Fruit fly (Drosophila melanogaster): ENCODE data around the gene Ndc80.

The Ndc80 gene

DNA sequence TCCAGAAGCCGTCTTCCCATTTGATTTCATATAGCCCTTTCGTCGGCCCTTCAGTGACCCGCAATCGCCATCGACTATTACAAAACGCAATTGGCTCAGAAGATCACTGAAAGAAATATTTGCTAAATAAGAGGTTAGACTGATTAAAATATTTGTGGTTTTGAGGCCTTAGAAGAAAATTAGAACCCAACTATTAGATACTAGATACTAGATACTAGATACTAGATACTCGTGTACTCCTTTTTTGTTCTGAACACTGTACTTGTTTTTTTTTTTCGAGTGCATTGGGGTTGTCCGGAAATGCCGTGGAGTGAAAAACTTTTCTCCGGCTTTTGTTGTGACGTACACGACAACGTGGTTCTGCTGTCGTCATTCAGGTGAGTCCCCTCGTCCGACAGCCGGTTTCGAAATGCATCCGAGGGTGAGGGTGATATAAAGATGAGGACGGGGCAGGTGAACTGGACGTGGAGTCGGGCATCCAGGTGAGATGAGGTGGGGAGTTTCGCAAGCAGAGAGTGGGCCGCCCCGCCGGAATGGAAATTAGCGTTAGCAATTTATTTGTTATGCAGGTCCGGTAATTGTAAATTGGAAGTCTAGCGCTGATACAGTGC is 18.5 kb upstream of the Ndc80 start (continued):
- TF ChIP-seq CG7368 (GFP tag; optimal IDR thresholded peaks at IDR 0.05): no peak
- no peak for TF ChIP-seq Eip93F (GFP tag; optimal IDR thresholded peaks at IDR 0.05)
- peak; percentile 34 for TF ChIP-seq CG8632 (GFP tag; optimal IDR thresholded peaks at IDR 0.05)
- peak; percentile 23 for TF ChIP-seq Smox (GFP tag; optimal IDR thresholded peaks at IDR 0.05)
- peak; percentile 62 for TF ChIP-seq lz (GFP tag; optimal IDR thresholded peaks at IDR 0.05)
- TF ChIP-seq Sox15 (GFP tag; optimal IDR thresholded peaks at IDR 0.05): peak; percentile 8
- TF ChIP-seq CG8319 (GFP tag; optimal IDR thresholded peaks at IDR 0.05): peak; percentile 17
- no peak for TF ChIP-seq fd85E (GFP tag; optimal IDR thresholded peaks at IDR 0.05)
- TF ChIP-seq CG6163 (GFP tag; IDR thresholded peaks at IDR 0.05): 0 out of 3 replicates have a peak, but pooled peaks have one; percentile 31
- TF ChIP-seq CG6792 (GFP tag; optimal IDR thresholded peaks at IDR 0.05): peak; percentile 52
- TF ChIP-seq Hr4 (GFP tag; optimal IDR thresholded peaks at IDR 0.05): peak; percentile 28
- TF ChIP-seq CG34406 (GFP tag; optimal IDR thresholded peaks at IDR 0.05): peak; percentile 41
- TF ChIP-seq CG10669 (GFP tag; optimal IDR thresholded peaks at IDR 0.05): no peak
- TF ChIP-seq CG11762 (GFP tag; optimal IDR thresholded peaks at IDR 0.05; ENCODE audit: insufficient read depth): peak; percentile 2
- no peak for TF ChIP-seq dac (GFP tag; optimal IDR thresholded peaks at IDR 0.05)
- TF ChIP-seq fd59A (GFP tag; optimal IDR thresholded peaks at IDR 0.05): no peak
- peak; percentile 54 for TF ChIP-seq pdm3 (GFP tag; optimal IDR thresholded peaks at IDR 0.05)
- no peak for TF ChIP-seq CG4318 (GFP tag; optimal IDR thresholded peaks at IDR 0.05)

DNA sequence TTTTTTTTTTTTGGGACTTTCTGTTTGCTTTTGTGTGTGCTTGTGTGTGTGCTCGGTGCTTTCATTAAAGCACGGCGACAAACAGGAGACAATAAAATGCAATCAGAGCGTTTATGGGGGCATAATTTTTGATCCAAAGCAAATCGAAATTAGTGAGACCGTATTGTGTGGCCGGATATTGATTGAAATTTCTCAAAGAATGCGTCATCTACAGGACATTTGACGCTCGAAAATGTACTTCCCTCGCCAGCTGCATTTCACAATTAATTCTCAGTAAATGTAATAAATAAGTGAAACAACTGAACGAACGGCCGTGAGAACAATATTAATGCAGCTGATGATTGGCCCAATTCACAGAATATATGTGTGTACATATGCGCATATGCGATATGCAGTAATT is 17.6 kb upstream of the Ndc80 start:
- TF ChIP-seq net (GFP tag; optimal IDR thresholded peaks at IDR 0.05): no peak
- TF ChIP-seq Eip78C (GFP tag): peak; percentile 63

DNA sequence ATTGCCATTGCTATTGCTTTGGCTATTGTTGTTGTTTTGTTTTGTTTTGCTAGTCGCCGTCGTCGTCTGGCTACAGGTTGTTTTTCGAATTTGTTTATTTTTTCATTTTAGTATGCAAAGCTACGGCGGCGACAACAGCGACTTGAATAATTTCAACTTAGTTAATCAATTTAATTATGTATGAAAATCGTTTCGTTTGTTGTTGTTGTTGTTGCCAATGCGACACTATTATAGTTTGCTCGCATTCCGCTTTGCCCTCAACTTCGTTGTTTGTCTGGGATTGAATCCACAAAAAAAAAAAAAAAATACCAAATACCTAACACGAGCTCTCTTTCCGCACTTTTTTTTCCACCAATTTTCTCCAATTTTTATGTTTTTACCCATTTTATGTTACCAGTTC is 16.0 kb upstream of the Ndc80 start:
- TF ChIP-seq CG4318 (GFP tag; optimal IDR thresholded peaks at IDR 0.05) (no peak), CG8119 (GFP tag; IDR thresholded peaks at IDR 0.05) (no peak), ss (GFP tag; optimal IDR thresholded peaks at IDR 0.05) (no peak), salr (GFP tag; optimal IDR thresholded peaks at IDR 0.05) (no peak), Eip93F (GFP tag; optimal IDR thresholded peaks at IDR 0.05) (no peak), OdsH (GFP tag; optimal IDR thresholded peaks at IDR 0.05) (no peak), CG1621 (tag; optimal IDR thresholded peaks at IDR 0.05) (no peak), dac (GFP tag; optimal IDR thresholded peaks at IDR 0.05) (no peak), CG7368 (GFP tag; optimal IDR thresholded peaks at IDR 0.05) (no peak), CG34406 (GFP tag; optimal IDR thresholded peaks at IDR 0.05) (no peak)

DNA sequence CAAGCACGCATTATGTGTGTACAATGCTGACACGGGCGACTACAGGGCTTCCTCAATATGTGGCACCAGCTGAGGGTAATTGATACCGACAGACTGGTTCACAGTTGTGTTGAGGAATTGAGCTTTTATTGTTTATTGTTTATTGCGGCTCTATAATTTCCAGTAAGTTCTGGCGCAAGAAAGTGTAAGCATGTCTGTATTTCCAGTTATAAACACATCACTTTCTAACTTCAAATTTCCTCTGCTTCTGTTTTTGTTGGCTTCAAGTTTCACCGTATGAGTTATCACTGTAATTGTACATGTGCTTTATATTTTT is 14.7 kb upstream of the Ndc80 start:
- TF ChIP-seq CG10631 (GFP tag; optimal IDR thresholded peaks at IDR 0.05): peak; percentile 20
- TF ChIP-seq Hr4 (GFP tag; optimal IDR thresholded peaks at IDR 0.05): no peak
- peak; percentile 39 for TF ChIP-seq CG7368 (GFP tag; optimal IDR thresholded peaks at IDR 0.05)
- TF ChIP-seq CG6276 (GFP tag; optimal IDR thresholded peaks at IDR 0.05): no peak
- peak; percentile 19 for TF ChIP-seq CG34406 (GFP tag; optimal IDR thresholded peaks at IDR 0.05)
- TF ChIP-seq OdsH (GFP tag; optimal IDR thresholded peaks at IDR 0.05): no peak
- no peak for TF ChIP-seq CG1621 (tag; optimal IDR thresholded peaks at IDR 0.05)
- TF ChIP-seq fd59A (GFP tag; optimal IDR thresholded peaks at IDR 0.05): peak; percentile 11
- TF ChIP-seq CG3919 (GFP tag; optimal IDR thresholded peaks at IDR 0.05): peak; percentile 28
- no peak for TF ChIP-seq Ets21C (GFP tag; optimal IDR thresholded peaks at IDR 0.05)
- TF ChIP-seq esn (GFP tag; optimal IDR thresholded peaks at IDR 0.05): peak; percentile 41
- peak; percentile 34 for TF ChIP-seq CG6808 (GFP tag; optimal IDR thresholded peaks at IDR 0.05)
- peak; percentile 35 for TF ChIP-seq lz (GFP tag; optimal IDR thresholded peaks at IDR 0.05)
- TF ChIP-seq CG6163 (GFP tag; IDR thresholded peaks at IDR 0.05): no peak
- TF ChIP-seq svp (GFP tag): no peak
- TF ChIP-seq CG11294 (GFP tag; IDR thresholded peaks at IDR 0.05): no peak
- peak; percentile 21 for TF ChIP-seq CG8632 (GFP tag; optimal IDR thresholded peaks at IDR 0.05)
- peak; percentile 20 for TF ChIP-seq Ets96B (tag; optimal IDR thresholded peaks at IDR 0.05)
- TF ChIP-seq achi (GFP tag; optimal IDR thresholded peaks at IDR 0.05): peak; percentile 37
- peak; percentile 67 for TF ChIP-seq Eip78C (GFP tag)
- TF ChIP-seq CG10669 (GFP tag; optimal IDR thresholded peaks at IDR 0.05): peak; percentile 15
- peak; percentile 47 for TF ChIP-seq fkh (GFP tag; optimal IDR thresholded peaks at IDR 0.05)
- peak; percentile 43 for TF ChIP-seq Sox14 (GFP tag; optimal IDR thresholded peaks at IDR 0.05)
- TF ChIP-seq CG16779 (tag; optimal IDR thresholded peaks at IDR 0.05): no peak
- TF ChIP-seq CG9139 (GFP tag; optimal IDR thresholded peaks at IDR 0.05): no peak
- TF ChIP-seq CG31627 (GFP tag; optimal IDR thresholded peaks at IDR 0.05): peak; percentile 36
- TF ChIP-seq Lpt (GFP tag; optimal IDR thresholded peaks at IDR 0.05): peak; percentile 1
- TF ChIP-seq CG15336 (GFP tag; IDR thresholded peaks at IDR 0.05): peak; percentile 52; the same call in 1 of the 2 replicates
- TF ChIP-seq fd85E (GFP tag; optimal IDR thresholded peaks at IDR 0.05): no peak
- peak; percentile 25 for TF ChIP-seq CG6792 (GFP tag; optimal IDR thresholded peaks at IDR 0.05)
- no peak for TF ChIP-seq Smox (GFP tag; optimal IDR thresholded peaks at IDR 0.05)
- TF ChIP-seq pdm3 (GFP tag; optimal IDR thresholded peaks at IDR 0.05): peak; percentile 51
- TF ChIP-seq CG6854 (GFP tag; optimal IDR thresholded peaks at IDR 0.05): no peak
